Worm (Caenorhabditis elegans) whole organism, young adult: ENCODE data around the gene rnp-5.

Source experiments
- D2030.7 ChIP-seq: fragments of 200-800 bp; sonication (Bioruptor generic); IDR thresholded peaks from 2 replicates; pipeline ENCODE4 v1.3.6; 2022; ENCODE audit warnings: missing genetic modification reagents, missing genetic modification characterization, missing compliant biosample characterization
- F22D6.2 ChIP-seq: sonication (generic microtip); optimal IDR thresholded peaks from 2 replicates; lab custom pipeline; 2016; ENCODE audit warnings: mild to moderate bottlenecking, missing genetic modification characterization, missing compliant biosample characterization
- F55B11.4 ChIP-seq: sonication (generic microtip); optimal IDR thresholded peaks from 2 replicates; lab custom pipeline; 2016; ENCODE audit warnings: missing compliant biosample characterization, missing genetic modification characterization, borderline replicate concordance; ENCODE audit not compliant: insufficient read depth
- K11D2.4 ChIP-seq: fragments of 200-800 bp; sonication (Bioruptor generic); IDR thresholded peaks from 2 replicates; pipeline ENCODE4 v1.3.6; 2022; ENCODE audit warnings: missing genetic modification reagents, missing genetic modification characterization, missing compliant biosample characterization
- T26A5.8 ChIP-seq: sonication (generic microtip); optimal IDR thresholded peaks from 2 replicates; lab custom pipeline; 2016; ENCODE audit warnings: missing genetic modification characterization, missing compliant biosample characterization
- Y53F4B.3 ChIP-seq: fragments of 200-800 bp; sonication (Bioruptor generic); IDR thresholded peaks from 2 replicates; pipeline ENCODE4 v1.3.6; 2022; ENCODE audit warnings: missing genetic modification reagents, missing genetic modification characterization, missing compliant biosample characterization
- Y53G8AR.9 ChIP-seq: fragments of 200-800 bp; sonication (Bioruptor generic); conservative IDR thresholded peaks from 2 replicates; pipeline ENCODE4 v1.3.6; 2022; ENCODE audit warnings: missing genetic modification reagents, missing genetic modification characterization, missing compliant biosample characterization
- Y56A3A.18 ChIP-seq: fragments of 200-800 bp; sonication (Bioruptor generic); IDR thresholded peaks from 2 replicates; pipeline ENCODE4 v1.3.6; 2022; ENCODE audit warnings: missing genetic modification reagents, missing genetic modification characterization, missing compliant biosample characterization
- Y95B8A.8 ChIP-seq: fragments of 200-800 bp; sonication (Bioruptor generic); IDR thresholded peaks from 2 replicates; pipeline ENCODE4 v1.3.6; 2022; ENCODE audit warnings: missing genetic modification reagents, missing genetic modification characterization, missing compliant biosample characterization
- akir-1 ChIP-seq: fragments of 200-800 bp; sonication (Bioruptor generic); optimal IDR thresholded peaks from 2 replicates; lab custom pipeline; 2018; ENCODE audit warnings: mild to moderate bottlenecking, missing genetic modification characterization, moderate library complexity, missing compliant biosample characterization
- athp-1 ChIP-seq: sonication (generic microtip); optimal IDR thresholded peaks from 2 replicates; lab custom pipeline; 2017; ENCODE audit warnings: mild to moderate bottlenecking, missing genetic modification characterization, missing compliant biosample characterization
- attf-6 ChIP-seq: fragments of 200-800 bp; sonication (Bioruptor generic); IDR thresholded peaks from 2 replicates; pipeline ENCODE4 v1.3.6; 2022; ENCODE audit warnings: missing genetic modification reagents, missing genetic modification characterization, missing compliant biosample characterization
- bed-2 ChIP-seq: fragments of 200-800 bp; sonication (Bioruptor generic); IDR thresholded peaks from 2 replicates; pipeline ENCODE4 v1.3.6; 2022; ENCODE audit warnings: missing genetic modification reagents, missing genetic modification characterization, missing compliant biosample characterization
- cebp-1 ChIP-seq, 2 experiments: fragments of 200-800 bp in 1 of 2; sonication (Bioruptor generic) in 1 of 2; sonication (generic microtip) in 1 of 2; IDR thresholded peaks in 1 of 2; optimal IDR thresholded peaks in 1 of 2; 2 replicates each; pipeline versions ENCODE4 v1.3.6 to Lab custom; 2017 to 2022; ENCODE audit warnings: missing compliant biosample characterization in 2 of 2, missing genetic modification characterization in 2 of 2, mild to moderate bottlenecking in 1 of 2, missing genetic modification reagents in 1 of 2, moderate library complexity in 1 of 2
- ceh-40 ChIP-seq: fragments of 200-800 bp; sonication (Bioruptor generic); IDR thresholded peaks from 2 replicates; pipeline ENCODE4 v1.3.6; 2022; ENCODE audit warnings: missing genetic modification characterization, missing compliant biosample characterization
- die-1 ChIP-seq: sonication (generic microtip); optimal IDR thresholded peaks from 2 replicates; lab custom pipeline; 2016; ENCODE audit warnings: missing genotype, mild to moderate bottlenecking, missing genetic modification characterization, missing compliant biosample characterization
- dpl-1 ChIP-seq: fragments of 150-350 bp; optimal IDR thresholded peaks from 2 replicates; lab custom pipeline; 2014; ENCODE audit warnings: missing biosample characterization, missing genetic modification reagents, missing genetic modification characterization
- egl-18 ChIP-seq: fragments of 200-800 bp; sonication (Bioruptor generic); IDR thresholded peaks from 2 replicates; pipeline ENCODE4 v1.3.6; 2022; ENCODE audit warnings: missing genetic modification reagents, missing genetic modification characterization, missing compliant biosample characterization
- egl-44 ChIP-seq: fragments of 200-800 bp; sonication (Bioruptor generic); IDR thresholded peaks from 2 replicates; pipeline ENCODE4 v1.3.6; 2022; ENCODE audit warnings: missing genetic modification reagents, missing genetic modification characterization, missing compliant biosample characterization
- ets-4 ChIP-seq: fragments of 200-800 bp; sonication (Bioruptor generic); optimal IDR thresholded peaks from 2 replicates; lab custom pipeline; 2018; ENCODE audit warnings: mild to moderate bottlenecking, missing genetic modification characterization, missing compliant biosample characterization
- fkh-3 ChIP-seq: sonication (generic microtip); optimal IDR thresholded peaks from 2 replicates; lab custom pipeline; 2016; ENCODE audit warnings: mild to moderate bottlenecking, missing genetic modification characterization, missing compliant biosample characterization
- hlh-26 ChIP-seq: fragments of 200-800 bp; sonication (Bioruptor generic); conservative IDR thresholded peaks from 2 replicates; pipeline ENCODE4 v1.3.6; 2022; ENCODE audit warnings: missing genetic modification reagents, missing genetic modification characterization, missing compliant biosample characterization
- hmg-20 ChIP-seq: fragments of 200-800 bp; sonication (Bioruptor generic); IDR thresholded peaks from 2 replicates; pipeline ENCODE4 v1.3.6; 2022; ENCODE audit warnings: missing genetic modification reagents, missing genetic modification characterization, missing compliant biosample characterization
- hrde-1 ChIP-seq: sonication (generic microtip); optimal IDR thresholded peaks from 2 replicates; lab custom pipeline; 2016; ENCODE audit warnings: missing genetic modification characterization, mild to moderate bottlenecking, missing compliant biosample characterization, moderate library complexity, missing genotype, missing genetic modification reagents, borderline replicate concordance
- lin-26 ChIP-seq: fragments of 200-800 bp; sonication (Bioruptor generic); IDR thresholded peaks from 2 replicates; pipeline ENCODE4 v1.3.6; 2022; ENCODE audit warnings: missing genetic modification reagents, missing genetic modification characterization, missing compliant biosample characterization
- lin-35 ChIP-seq, 3 experiments: fragments of 150-350 bp in 2 of 3; sonication (generic microtip) in 1 of 3; optimal IDR thresholded peaks; 2 replicates each; lab custom pipeline; 2014 to 2018; ENCODE audit warnings: missing biosample characterization in 3 of 3, missing genetic modification characterization in 3 of 3, missing genetic modification reagents in 3 of 3
- lsy-27 ChIP-seq: sonication (generic microtip); optimal IDR thresholded peaks from 2 replicates; lab custom pipeline; 2017; ENCODE audit warnings: missing genetic modification characterization, mild to moderate bottlenecking, missing compliant biosample characterization, antibody characterized with exemption, missing genotype, borderline replicate concordance; ENCODE audit not compliant: insufficient read depth
- madf-10 ChIP-seq: sonication (generic microtip); optimal IDR thresholded peaks from 2 replicates; lab custom pipeline; 2016; ENCODE audit warnings: mild to moderate bottlenecking, missing genetic modification characterization, missing compliant biosample characterization
- madf-3 ChIP-seq: fragments of 200-800 bp; sonication (Bioruptor generic); IDR thresholded peaks from 2 replicates; pipeline ENCODE4 v1.3.6; 2022; ENCODE audit warnings: missing genetic modification reagents, missing genetic modification characterization, missing compliant biosample characterization
- nfya-1 ChIP-seq: sonication (generic microtip); optimal IDR thresholded peaks from 2 replicates; lab custom pipeline; 2017; ENCODE audit warnings: antibody characterized with exemption, missing compliant biosample characterization, missing genetic modification characterization, borderline replicate concordance; ENCODE audit not compliant: insufficient read depth
- nfya-2 ChIP-seq: fragments of 200-800 bp; sonication (Bioruptor generic); IDR thresholded peaks from 2 replicates; pipeline ENCODE4 v1.3.6; 2022; ENCODE audit warnings: missing genetic modification reagents, missing genetic modification characterization, missing compliant biosample characterization
- nhr-120 ChIP-seq: fragments of 200-800 bp; sonication (Bioruptor generic); IDR thresholded peaks from 2 replicates; pipeline ENCODE4 v1.3.6; 2022; ENCODE audit warnings: missing genetic modification characterization, missing compliant biosample characterization
- nhr-27 ChIP-seq: fragments of 200-800 bp; sonication (Bioruptor generic); optimal IDR thresholded peaks from 2 replicates; lab custom pipeline; 2018; ENCODE audit warnings: mild to moderate bottlenecking, missing genetic modification characterization, moderate library complexity, missing compliant biosample characterization
- rec-8 ChIP-seq, 2 experiments: sonication (generic microtip); optimal IDR thresholded peaks; 2 replicates each; lab custom pipeline; 2016; ENCODE audit warnings: mild to moderate bottlenecking in 2 of 2, missing genetic modification characterization in 2 of 2, missing genetic modification reagents in 2 of 2, missing genotype in 2 of 2, missing biosample characterization in 1 of 2, missing compliant biosample characterization in 1 of 2, moderate library complexity in 1 of 2
- rpc-1 ChIP-seq, 2 experiments: fragments of 150-350 bp in 1 of 2; sonication (generic microtip) in 1 of 2; optimal IDR thresholded peaks; 2 replicates each; lab custom pipeline; 2014 to 2018; ENCODE audit warnings: missing biosample characterization in 1 of 2, missing genetic modification characterization in 1 of 2, missing genetic modification reagents in 1 of 2, missing genotype in 1 of 2
- sdz-38 ChIP-seq: sonication (generic microtip); optimal IDR thresholded peaks from 2 replicates; lab custom pipeline; 2016; ENCODE audit warnings: missing genotype, missing genetic modification characterization, missing compliant biosample characterization
- sea-2 ChIP-seq: fragments of 200-800 bp; sonication (Bioruptor generic); IDR thresholded peaks from 2 replicates; pipeline ENCODE4 v1.3.6; 2022; ENCODE audit warnings: missing genetic modification characterization, missing compliant biosample characterization
- snpc-1.3 ChIP-seq: sonication (generic microtip); optimal IDR thresholded peaks from 2 replicates; lab custom pipeline; 2017; ENCODE audit warnings: missing genetic modification characterization, mild to moderate bottlenecking, missing compliant biosample characterization, antibody characterized with exemption, moderate library complexity, missing genotype, missing genetic modification reagents; ENCODE audit not compliant: insufficient read depth
- tlf-1 ChIP-seq: fragments of 200-800 bp; sonication (Bioruptor generic); optimal IDR thresholded peaks from 2 replicates; lab custom pipeline; 2018; ENCODE audit warnings: mild to moderate bottlenecking, missing genetic modification characterization, missing compliant biosample characterization
- unc-130 ChIP-seq: sonication (generic microtip); optimal IDR thresholded peaks from 2 replicates; lab custom pipeline; 2016; ENCODE audit warnings: missing genetic modification reagents, missing genetic modification characterization, missing compliant biosample characterization
- unc-62 ChIP-seq: fragments of 150-350 bp; optimal IDR thresholded peaks from 2 replicates; lab custom pipeline; 2014; ENCODE audit warnings: missing biosample characterization, missing genetic modification reagents, missing genetic modification characterization
- zim-3 ChIP-seq: sonication (generic microtip); optimal IDR thresholded peaks from 2 replicates; lab custom pipeline; 2017; ENCODE audit warnings: mild to moderate bottlenecking, missing genetic modification characterization, moderate library complexity, missing compliant biosample characterization
- ztf-18 ChIP-seq: sonication (generic microtip); optimal IDR thresholded peaks from 2 replicates; lab custom pipeline; 2016; ENCODE audit warnings: missing genotype, mild to moderate bottlenecking, missing genetic modification characterization, missing compliant biosample characterization
- ztf-22 ChIP-seq: fragments of 200-800 bp; sonication (Bioruptor generic); optimal IDR thresholded peaks from 2 replicates; lab custom pipeline; 2018; ENCODE audit warnings: mild to moderate bottlenecking, missing genetic modification characterization, moderate library complexity, missing compliant biosample characterization
- ztf-6 ChIP-seq: fragments of 200-800 bp; sonication (Bioruptor generic); IDR thresholded peaks from 2 replicates; pipeline ENCODE4 v1.3.6; 2022; ENCODE audit warnings: missing genetic modification reagents, missing genetic modification characterization, missing compliant biosample characterization

Gene rnp-5

DNA sequence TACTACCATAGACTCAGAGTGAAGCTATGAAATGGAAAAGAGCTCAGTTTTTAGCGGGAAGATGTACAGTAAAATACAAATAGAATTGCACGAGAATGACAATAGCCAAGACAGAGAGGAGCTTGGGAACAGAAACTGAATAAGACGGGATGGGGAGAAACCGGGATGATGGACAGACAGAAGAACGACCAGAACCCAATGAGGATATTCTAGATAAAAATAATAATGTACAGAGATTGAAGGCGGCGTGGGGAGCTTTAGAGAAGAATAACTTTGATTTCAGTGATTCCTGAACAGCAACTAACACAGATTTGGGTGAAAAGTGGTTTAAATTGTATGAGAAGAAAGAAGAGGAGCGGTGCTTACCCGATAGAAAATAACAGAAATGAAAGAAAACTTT lies 27.8 kb upstream of the rnp-5 start (continued):
- no peak for TF ChIP-seq cebp-1 (GFP tag; IDR thresholded peaks at IDR 0.05; lab: Robert Waterston, UW)
- peak; percentile 19 for TF ChIP-seq cebp-1 (tag; optimal IDR thresholded peaks at IDR 0.05; lab: Kevin White, UChicago)
- TF ChIP-seq Y53G8AR.9 (GFP tag; lab: Robert Waterston, UW), result 0 out of 2 replicates have a peak, but pooled peaks have one; percentile 43
- no peak for TF ChIP-seq nhr-27
- TF ChIP-seq athp-1 (tag; lab: Kevin White, UChicago), result peak; percentile 78
- TF ChIP-seq snpc-1.3 (tag; lab: Kevin White, UChicago), result no peak
- TF ChIP-seq unc-130 (GFP tag; lab: Kevin White, UChicago), result no peak
- TF ChIP-seq ets-4 (GFP tag; lab: Kevin White, UChicago), result no peak
- TF ChIP-seq Y53F4B.3 (GFP tag; lab: Robert Waterston, UW), result 0 out of 2 replicates have a peak, but pooled peaks have one; percentile 14
- TF ChIP-seq D2030.7 (GFP tag; lab: Robert Waterston, UW), result no peak
- no peak; the same call in 1 of the 2 replicates for TF ChIP-seq Y56A3A.18
- no peak for TF ChIP-seq lin-35 (GFP tag; optimal IDR thresholded peaks at IDR 0.05; lab: Kevin White, UChicago)
- TF ChIP-seq lin-26 (GFP tag; lab: Robert Waterston, UW), result peak; percentile 54
- no peak for TF ChIP-seq K11D2.4 (GFP tag; lab: Robert Waterston, UW)
- no peak for TF ChIP-seq egl-18 (GFP tag; lab: Robert Waterston, UW)
- no peak for TF ChIP-seq dpl-1 (GFP tag; lab: Kevin White, UChicago)
- TF ChIP-seq die-1 (tag; lab: Kevin White, UChicago), result peak; percentile 5
- no peak for TF ChIP-seq F55B11.4 (tag; lab: Kevin White, UChicago)
- no peak for TF ChIP-seq bed-2
- peak; percentile 76; the same call in 1 of the 2 replicates for TF ChIP-seq madf-3 (GFP tag; lab: Robert Waterston, UW)
- TF ChIP-seq nfya-2 (GFP tag; lab: Robert Waterston, UW), result no peak
- 0 out of 2 replicates have a peak, but pooled peaks have one; percentile 9 for TF ChIP-seq attf-6 (GFP tag; lab: Robert Waterston, UW)
- TF ChIP-seq unc-62 (GFP tag; lab: Kevin White, UChicago), result no peak
- TF ChIP-seq akir-1 (GFP tag; lab: Kevin White, UChicago), result no peak
- no peak for TF ChIP-seq ztf-22
- no peak for TF ChIP-seq sea-2 (GFP tag; lab: Robert Waterston, UW)
- peak; percentile 25 for TF ChIP-seq hrde-1
- TF ChIP-seq fkh-3 (tag; lab: Kevin White, UChicago), result no peak
- no peak for TF ChIP-seq rec-8 (tag; optimal IDR thresholded peaks at IDR 0.05; lab: Kevin White, UChicago)
- TF ChIP-seq nfya-1 (tag; lab: Kevin White, UChicago), result no peak
- TF ChIP-seq hlh-26 (GFP tag; lab: Robert Waterston, UW), result no peak
- TF ChIP-seq madf-10 (tag; lab: Kevin White, UChicago), result no peak
- TF ChIP-seq zim-3 (tag; lab: Kevin White, UChicago), result no peak
- no peak for TF ChIP-seq ztf-18 (tag; lab: Kevin White, UChicago)
- no peak for TF ChIP-seq nhr-120 (GFP tag; lab: Robert Waterston, UW)
- TF ChIP-seq lsy-27 (tag; lab: Kevin White, UChicago), result no peak
- TF ChIP-seq rpc-1 (optimal IDR thresholded peaks at IDR 0.05; lab: Kevin White, UChicago), result no peak
- TF ChIP-seq rpc-1 (tag; optimal IDR thresholded peaks at IDR 0.05; lab: Kevin White, UChicago), result no peak
- TF ChIP-seq tlf-1 (GFP tag; lab: Kevin White, UChicago), result no peak
- TF ChIP-seq sdz-38 (tag; lab: Kevin White, UChicago), result no peak
- no peak for TF ChIP-seq T26A5.8 (tag; lab: Kevin White, UChicago)
- no peak for TF ChIP-seq F22D6.2 (tag; lab: Kevin White, UChicago)
- no peak for TF ChIP-seq ztf-6 (GFP tag; lab: Robert Waterston, UW)
- peak; percentile 69; the same call in 1 of the 2 replicates for TF ChIP-seq Y95B8A.8 (GFP tag; lab: Robert Waterston, UW)
- TF ChIP-seq ceh-40 (GFP tag; lab: Robert Waterston, UW), result no peak
- TF ChIP-seq hmg-20 (GFP tag; lab: Robert Waterston, UW), result no peak
- no peak for TF ChIP-seq egl-44
